Fruit fly (Drosophila melanogaster): Measurements from ENCODE around the gene tara.
A peak's percentile ranks its signal among the peaks of the same experiment; 100 is the strongest.

The tara gene

DNA sequence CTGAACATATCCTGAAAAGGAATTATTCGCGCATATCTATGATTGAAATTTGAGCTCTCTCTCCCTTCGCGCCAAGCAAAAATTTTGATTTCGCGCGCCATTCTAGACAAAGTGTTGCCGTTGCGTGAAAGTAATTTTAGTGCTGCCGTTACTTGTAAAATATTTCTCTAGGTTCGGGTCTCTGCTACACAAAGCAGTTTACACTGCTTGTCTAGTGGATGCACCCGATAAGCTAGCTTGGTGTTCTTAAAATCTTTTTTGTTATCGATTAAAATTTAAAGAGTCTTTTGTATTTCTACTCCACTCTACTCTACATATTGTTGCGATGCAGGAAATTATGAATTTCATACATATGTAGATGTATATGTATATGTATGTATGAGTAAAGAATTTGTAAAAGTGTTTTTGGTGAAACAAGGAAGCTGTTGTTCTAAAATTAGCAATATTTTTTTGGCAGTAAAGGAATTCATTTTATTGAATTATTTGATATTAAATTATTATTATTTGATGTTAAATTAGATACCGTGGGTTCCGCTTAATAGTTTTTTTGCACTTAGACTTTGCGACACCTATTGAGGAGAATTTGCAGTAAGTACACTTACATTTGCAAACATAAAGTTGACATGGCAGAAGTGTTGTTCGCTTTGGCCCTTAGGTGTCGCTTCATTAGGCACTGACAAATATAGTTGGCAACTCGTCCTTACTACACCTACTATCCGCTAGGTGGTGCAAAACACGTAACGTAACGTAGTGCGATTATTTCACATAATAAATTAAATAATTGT is 35.1 kb downstream of the tara start (continued):
- TF ChIP-seq CG15269 (tag; optimal IDR thresholded peaks at IDR 0.05) (no peak), ATbp (GFP tag; optimal IDR thresholded peaks at IDR 0.05) (peak; percentile 69), abd-A (tag; optimal IDR thresholded peaks at IDR 0.05) (no peak), CG4707 (GFP tag; optimal IDR thresholded peaks at IDR 0.05) (peak; percentile 85), Opbp (GFP tag; IDR thresholded peaks at IDR 0.05; ENCODE audit: partially characterized antibody) (peak; percentile 61; the same call in 2 of the 3 replicates), Scr (GFP tag; IDR thresholded peaks at IDR 0.05; ENCODE audit: partially characterized antibody) (peak; percentile 63), Hmx (GFP tag; optimal IDR thresholded peaks at IDR 0.05) (peak; percentile 14), Asciz (GFP tag; optimal IDR thresholded peaks at IDR 0.05) (no peak), repo (GFP tag; optimal IDR thresholded peaks at IDR 0.05) (peak; percentile 67), CG10462 (GFP tag; optimal IDR thresholded peaks at IDR 0.05) (no peak), Adf1 (GFP tag; IDR thresholded peaks at IDR 0.05) (no peak), CG12104 (GFP tag; optimal IDR thresholded peaks at IDR 0.05) (peak; percentile 67), Ravus (GFP tag; IDR thresholded peaks at IDR 0.05) (no peak), Dek (tag; optimal IDR thresholded peaks at IDR 0.05) (peak; percentile 34), zfh2 (GFP tag; optimal IDR thresholded peaks at IDR 0.05) (peak; percentile 18), sd (tag; optimal IDR thresholded peaks at IDR 0.05) (no peak), Hmr (GFP tag; optimal IDR thresholded peaks at IDR 0.05) (peak; percentile 69), CG12236 (GFP tag; optimal IDR thresholded peaks at IDR 0.05) (peak; percentile 57)

DNA sequence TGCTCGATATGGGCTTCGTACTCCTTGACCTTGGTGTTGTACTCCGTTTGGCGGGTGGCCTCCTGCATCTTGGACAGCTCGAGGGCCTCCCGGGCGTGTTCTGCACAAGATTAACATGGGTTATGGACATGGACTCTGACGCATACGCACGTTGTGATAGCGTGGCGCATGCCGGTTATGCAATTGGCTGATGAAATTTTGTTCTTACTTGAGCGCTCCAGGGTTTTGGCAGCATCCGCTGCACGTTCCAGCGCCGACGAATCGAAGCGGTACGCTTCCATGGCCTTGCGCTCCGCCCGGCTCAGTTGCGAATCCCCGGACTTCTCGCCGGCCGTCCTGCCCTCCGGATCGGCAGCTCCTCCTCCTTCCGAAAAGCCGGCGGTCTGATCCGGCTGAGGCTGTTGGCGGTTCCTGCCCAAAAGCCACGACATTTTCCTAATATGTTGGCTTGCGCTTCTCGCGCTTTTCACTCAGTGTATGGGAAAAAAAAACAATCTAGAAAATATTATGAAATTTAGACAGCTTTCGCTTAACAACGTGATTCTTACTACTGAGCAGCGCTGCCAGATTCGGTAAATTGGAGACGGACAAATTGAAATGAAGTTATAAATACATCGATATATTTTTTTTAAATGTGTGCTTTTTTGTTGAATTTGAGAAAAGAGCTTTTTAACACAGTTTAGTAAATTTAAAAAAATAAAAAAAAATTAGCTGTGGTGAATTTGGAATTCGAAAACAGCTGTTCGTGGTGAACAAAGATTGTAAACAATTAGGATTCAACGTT is 38.3 kb downstream of the tara start, which contains the start of the genes bor and asun:
Gene bor, minus strand, starts transcription at position 594 of the 784 bp plus-strand sequence.
Gene asun, plus strand, starts transcription at position 750 of the 784 bp plus-strand sequence.
- TF ChIP-seq trh (GFP tag; optimal IDR thresholded peaks at IDR 0.05) = no peak
- TF ChIP-seq kay (GFP tag; optimal IDR thresholded peaks at IDR 0.05) = no peak
- no peak for TF ChIP-seq nerfin-2 (GFP tag; IDR thresholded peaks at IDR 0.05; ENCODE audit: partially characterized antibody)
- no peak for TF ChIP-seq Eip74EF (GFP tag; optimal IDR thresholded peaks at IDR 0.05)
- TF ChIP-seq Hey (tag; optimal IDR thresholded peaks at IDR 0.05) = no peak
- TF ChIP-seq sc (optimal IDR thresholded peaks at IDR 0.05) = no peak
- no peak for TF ChIP-seq sc (GFP tag; optimal IDR thresholded peaks at IDR 0.05)
- no peak for TF ChIP-seq lmd (GFP tag; IDR thresholded peaks at IDR 0.05)
- no peak for TF ChIP-seq CG12104 (GFP tag; optimal IDR thresholded peaks at IDR 0.05)
- TF ChIP-seq Side (GFP tag; optimal IDR thresholded peaks at IDR 0.05) = no peak
- peak; percentile 87 for TF ChIP-seq YL-1 (GFP tag; optimal IDR thresholded peaks at IDR 0.05)
- TF ChIP-seq CG1602 (GFP tag; optimal IDR thresholded peaks at IDR 0.05) = no peak
- no peak for TF ChIP-seq bab2 (GFP tag; optimal IDR thresholded peaks at IDR 0.05)
- no peak for TF ChIP-seq Sox102F (GFP tag; optimal IDR thresholded peaks at IDR 0.05)
- no peak for TF ChIP-seq CG6765 (GFP tag; optimal IDR thresholded peaks at IDR 0.05)
- no peak for TF ChIP-seq CG7372 (GFP tag; IDR thresholded peaks at IDR 0.05)
- TF ChIP-seq Camta (GFP tag; optimal IDR thresholded peaks at IDR 0.05) = no peak
- TF ChIP-seq CG2199 (GFP tag; IDR thresholded peaks at IDR 0.05) = no peak
- peak; percentile 46 for TF ChIP-seq Rfx (GFP tag; IDR thresholded peaks at IDR 0.05)
- TF ChIP-seq HmgZ (tag; optimal IDR thresholded peaks at IDR 0.05) = peak; percentile 13
- no peak for TF ChIP-seq CG10366 (GFP tag; IDR thresholded peaks at IDR 0.05)
- TF ChIP-seq eyg (GFP tag; optimal IDR thresholded peaks at IDR 0.05) = no peak
- TF ChIP-seq Hsf (GFP tag; optimal IDR thresholded peaks at IDR 0.05) = peak; percentile 13
- no peak for TF ChIP-seq Ravus (GFP tag; IDR thresholded peaks at IDR 0.05)
- TF ChIP-seq CG4617 (GFP tag; optimal IDR thresholded peaks at IDR 0.05; ENCODE audit: borderline replicate concordance) = peak; percentile 49
- TF ChIP-seq CG3281 (GFP tag; optimal IDR thresholded peaks at IDR 0.05) = no peak
- no peak for TF ChIP-seq Rx (GFP tag; IDR thresholded peaks at IDR 0.05)
- peak; percentile 2 to 85 for TF ChIP-seq crp (GFP tag; optimal IDR thresholded peaks at IDR 0.05)
- no peak for TF ChIP-seq crc (GFP tag; optimal IDR thresholded peaks at IDR 0.05)
- no peak for TF ChIP-seq Awh (GFP tag; IDR thresholded peaks at IDR 0.05)
- no peak for TF ChIP-seq CG13775 (GFP tag; optimal IDR thresholded peaks at IDR 0.05)
